Fruit fly (Drosophila melanogaster): Measurements from ENCODE around the gene CG13875.

DNA sequence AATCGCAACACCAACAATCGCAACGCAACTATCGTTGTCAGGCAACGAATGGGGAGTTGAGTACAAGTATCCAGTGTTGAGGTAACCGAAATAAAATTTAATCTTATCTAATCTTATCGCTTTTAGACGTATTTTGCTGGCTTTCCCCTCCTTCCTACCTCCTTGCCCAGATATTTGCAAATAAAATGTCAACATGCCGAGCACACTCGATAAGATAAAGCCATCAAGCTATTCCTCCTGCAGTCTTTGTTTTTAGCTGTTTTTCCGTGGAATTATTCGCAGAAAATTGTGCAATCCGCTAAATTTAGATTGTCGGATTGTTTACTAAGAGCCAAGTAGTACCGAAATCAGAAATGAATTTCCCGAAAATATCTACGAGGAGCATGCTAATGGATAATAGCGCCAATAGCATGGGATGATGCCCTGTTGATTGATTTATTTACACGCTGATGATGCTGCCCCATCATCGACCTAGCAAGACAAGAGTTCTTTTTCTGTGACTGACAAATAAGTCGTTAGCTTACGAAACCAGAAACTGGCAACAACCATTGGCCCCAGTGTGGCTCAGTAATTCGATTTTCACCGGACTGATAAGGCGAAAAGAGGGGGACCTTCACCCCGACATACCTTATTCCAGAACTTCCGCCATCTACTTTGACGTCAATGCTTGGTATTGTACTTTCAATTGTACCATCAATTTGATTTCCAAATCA lies 23.0 kb upstream of the CG13875 start:
- TF ChIP-seq CTCF (optimal IDR thresholded peaks at IDR 0.05) (no peak), CG8478 (optimal IDR thresholded peaks at IDR 0.05) (no peak)
